Fruit fly (Drosophila melanogaster) whole organism, embryonic: ENCODE results near the gene ATPsynepsilonL.
A peak's percentile ranks its signal among the peaks of the same experiment; 100 is the strongest.

Source experiments
- Adf1 ChIP-seq: fragments of 200-800 bp; sonication (Bioruptor generic); IDR thresholded peaks from 2 replicates; pipeline ENCODE4 v1.3.6; 2022; ENCODE audit warnings: missing biosample characterization, missing genetic modification characterization
- Blimp-1 ChIP-seq: fragments of 200-800 bp; sonication (Bioruptor generic); optimal IDR thresholded peaks from 3 replicates; lab custom pipeline; 2018; ENCODE audit warnings: missing biosample characterization, missing genetic modification characterization, mild to moderate bottlenecking, moderate library complexity, missing genetic modification reagents
- CG10366 ChIP-seq: fragments of 200-800 bp; sonication (Bioruptor generic); IDR thresholded peaks from 2 replicates; pipeline ENCODE4 v1.3.6; 2022; ENCODE audit warnings: missing biosample characterization, missing genetic modification characterization
- CG14441 ChIP-seq: fragments of 200-800 bp; sonication (Bioruptor generic); IDR thresholded peaks from 2 replicates; pipeline ENCODE4 v1.3.6; 2022; ENCODE audit warnings: missing biosample characterization, missing genetic modification characterization
- CG14710 ChIP-seq: fragments of 200-800 bp; sonication (Bioruptor generic); optimal IDR thresholded peaks from 3 replicates; lab custom pipeline; 2019; ENCODE audit warnings: missing biosample characterization, mild to moderate bottlenecking, missing genetic modification characterization, moderate library complexity
- CG1602 ChIP-seq: fragments of 200-800 bp; sonication (Bioruptor generic); optimal IDR thresholded peaks from 3 replicates; lab custom pipeline; 2016; ENCODE audit warnings: missing biosample characterization, missing genetic modification characterization
- CG1647 ChIP-seq: fragments of 200-800 bp; sonication (Bioruptor generic); optimal IDR thresholded peaks from 3 replicates; lab custom pipeline; 2016; ENCODE audit warnings: missing biosample characterization, missing genetic modification characterization
- CG17829 ChIP-seq: fragments of 200-800 bp; optimal IDR thresholded peaks from 2 replicates; lab custom pipeline; 2019; ENCODE audit warnings: missing biosample characterization, mild to moderate bottlenecking, missing genetic modification characterization, moderate library complexity
- CG17912 ChIP-seq: fragments of 200-800 bp; sonication (Bioruptor generic); optimal IDR thresholded peaks from 2 replicates; lab custom pipeline; 2018; ENCODE audit warnings: missing biosample characterization, mild to moderate bottlenecking, missing genetic modification characterization
- CG18599 ChIP-seq: fragments of 200-800 bp; sonication (Bioruptor generic); optimal IDR thresholded peaks from 3 replicates; lab custom pipeline; 2017; ENCODE audit warnings: missing biosample characterization, missing genetic modification characterization, mild to moderate bottlenecking, moderate library complexity, missing genetic modification reagents
- CG2202 ChIP-seq: fragments of 200-800 bp; sonication (Bioruptor generic); optimal IDR thresholded peaks from 2 replicates; lab custom pipeline; 2018; ENCODE audit warnings: missing biosample characterization, mild to moderate bottlenecking, missing genetic modification characterization
- CG34422 ChIP-seq: fragments of 200-800 bp; sonication (Bioruptor generic); IDR thresholded peaks from 3 replicates; pipeline ENCODE4 v1.3.6; 2022; ENCODE audit warnings: missing biosample characterization, missing genetic modification characterization
- CG3847 ChIP-seq: fragments of 200-800 bp; sonication (Bioruptor generic); IDR thresholded peaks from 2 replicates; pipeline ENCODE4 v1.3.6; 2022; ENCODE audit warnings: missing biosample characterization, missing genetic modification characterization
- CG4328 ChIP-seq: fragments of 200-800 bp; sonication (Bioruptor generic); optimal IDR thresholded peaks from 3 replicates; lab custom pipeline; 2017; ENCODE audit warnings: missing biosample characterization, missing genetic modification reagents, missing genetic modification characterization
- CG4360 ChIP-seq: fragments of 200-800 bp; sonication (Bioruptor generic); IDR thresholded peaks from 2 replicates; pipeline ENCODE4 v1.3.6; 2022; ENCODE audit warnings: missing biosample characterization, missing genetic modification characterization
- CG4424 ChIP-seq: fragments of 200-800 bp; sonication (Bioruptor generic); optimal IDR thresholded peaks from 3 replicates; lab custom pipeline; 2016; ENCODE audit warnings: missing biosample characterization, missing genetic modification characterization
- CG6683 ChIP-seq: fragments of 200-800 bp; sonication (Bioruptor generic); optimal IDR thresholded peaks from 2 replicates; lab custom pipeline; 2017; ENCODE audit warnings: missing biosample characterization, mild to moderate bottlenecking, missing genetic modification characterization, missing genetic modification reagents
- CG9437 ChIP-seq: fragments of 200-800 bp; sonication (Bioruptor generic); optimal IDR thresholded peaks from 2 replicates; lab custom pipeline; 2018; ENCODE audit warnings: missing biosample characterization, mild to moderate bottlenecking, missing genetic modification characterization
- Dp ChIP-seq: fragments of 200-800 bp; sonication (Bioruptor generic); optimal IDR thresholded peaks from 2 replicates; lab custom pipeline; 2018; ENCODE audit warnings: missing biosample characterization, mild to moderate bottlenecking, missing genetic modification characterization, moderate library complexity
- Ets65A ChIP-seq: fragments of 200-800 bp; sonication (Bioruptor generic); peaks from one replicate; lab custom pipeline; 2016; ENCODE audit warnings: missing biosample characterization, missing genetic modification characterization
- Gug ChIP-seq: fragments of 200-800 bp; sonication (Bioruptor generic); IDR thresholded peaks from 4 replicates; pipeline ENCODE4 v1.3.6; 2022; ENCODE audit warnings: missing biosample characterization, missing genetic modification characterization
- HmgD ChIP-seq: fragments of 200-800 bp; sonication (Bioruptor generic); optimal IDR thresholded peaks from 3 replicates; lab custom pipeline; 2016; ENCODE audit warnings: missing biosample characterization, missing genetic modification characterization
- Myb ChIP-seq: fragments of 200-800 bp; sonication (Bioruptor generic); optimal IDR thresholded peaks from 2 replicates; lab custom pipeline; 2016; ENCODE audit warnings: missing biosample characterization, missing genetic modification characterization
- Sox100B ChIP-seq: fragments of 200-800 bp; sonication (Bioruptor generic); optimal IDR thresholded peaks from 3 replicates; lab custom pipeline; 2018; ENCODE audit warnings: missing biosample characterization, mild to moderate bottlenecking, missing genetic modification characterization
- Sry-β ChIP-seq: fragments of 200-800 bp; sonication (Bioruptor generic); optimal IDR thresholded peaks from 2 replicates; lab custom pipeline; 2018; ENCODE audit warnings: missing biosample characterization, mild to moderate bottlenecking, missing genetic modification characterization, moderate library complexity
- aop ChIP-seq: fragments of 200-800 bp; sonication (Bioruptor generic); IDR thresholded peaks from 2 replicates; pipeline ENCODE4 v1.3.6; 2022; ENCODE audit warnings: missing biosample characterization, missing genetic modification characterization
- ara ChIP-seq: fragments of 200-800 bp; sonication (Bioruptor generic); IDR thresholded peaks from 2 replicates; pipeline ENCODE4 v1.3.6; 2022; ENCODE audit warnings: missing biosample characterization, missing genetic modification characterization
- ato ChIP-seq: fragments of 200-800 bp; sonication (Bioruptor generic); IDR thresholded peaks from 2 replicates; pipeline ENCODE4 v1.3.6; 2022; ENCODE audit warnings: missing biosample characterization, missing genetic modification characterization; ENCODE audit not compliant: partially characterized antibody
- chn ChIP-seq: fragments of 200-800 bp; sonication (Bioruptor generic); optimal IDR thresholded peaks from 2 replicates; lab custom pipeline; 2016; ENCODE audit warnings: missing biosample characterization, missing genetic modification characterization
- da ChIP-seq: fragments of 200-800 bp; sonication (Bioruptor generic); optimal IDR thresholded peaks from 2 replicates; lab custom pipeline; 2016; ENCODE audit warnings: missing biosample characterization, missing genetic modification characterization
- dysf ChIP-seq: fragments of 200-800 bp; sonication (Bioruptor generic); IDR thresholded peaks from 3 replicates; pipeline ENCODE4 v1.3.6; 2022; ENCODE audit warnings: missing biosample characterization, missing genetic modification characterization
- ewg ChIP-seq: fragments of 200-800 bp; sonication (Bioruptor generic); optimal IDR thresholded peaks from 3 replicates; lab custom pipeline; 2017; ENCODE audit warnings: mild to moderate bottlenecking, missing biosample characterization, missing genetic modification reagents, missing genetic modification characterization
- eyg ChIP-seq: fragments of 200-800 bp; sonication (Bioruptor generic); optimal IDR thresholded peaks from 3 replicates; lab custom pipeline; 2016; ENCODE audit warnings: missing biosample characterization, missing genetic modification characterization
- gem ChIP-seq: fragments of 200-800 bp; sonication (Bioruptor generic); optimal IDR thresholded peaks from 2 replicates; lab custom pipeline; 2019; ENCODE audit warnings: missing biosample characterization, mild to moderate bottlenecking, missing genetic modification characterization, moderate library complexity
- gro ChIP-seq: fragments of 200-800 bp; sonication (Bioruptor generic); optimal IDR thresholded peaks from 2 replicates; lab custom pipeline; 2016; ENCODE audit warnings: missing biosample characterization, missing genetic modification characterization
- hkb ChIP-seq, 2 experiments: fragments of 200-800 bp in 1 of 2; fragments of >200 bp in 1 of 2; sonication (Bioruptor generic) in 1 of 2; IDR thresholded peaks in 1 of 2; optimal IDR thresholded peaks in 1 of 2; 2 replicates each; pipeline versions ENCODE4 v1.3.6 to Lab custom; 2017 to 2022; ENCODE audit warnings: missing biosample characterization in 1 of 2, missing genetic modification characterization in 1 of 2
- kah ChIP-seq: fragments of 200-800 bp; sonication (Bioruptor generic); optimal IDR thresholded peaks from 2 replicates; lab custom pipeline; 2018; ENCODE audit warnings: missing biosample characterization, mild to moderate bottlenecking, missing genetic modification characterization
- lbe ChIP-seq: fragments of 200-800 bp; sonication (Bioruptor generic); optimal IDR thresholded peaks from 2 replicates; lab custom pipeline; 2016; ENCODE audit warnings: missing biosample characterization, mild to moderate bottlenecking, missing genetic modification characterization
- nau ChIP-seq: fragments of 200-800 bp; sonication (Bioruptor generic); optimal IDR thresholded peaks from 3 replicates; lab custom pipeline; 2017; ENCODE audit warnings: missing biosample characterization, mild to moderate bottlenecking, missing genetic modification characterization, missing genetic modification reagents
- otp ChIP-seq: fragments of 200-800 bp; sonication (Bioruptor generic); IDR thresholded peaks from 3 replicates; pipeline ENCODE4, ENCODE4 v1.3.6; 2022; ENCODE audit warnings: missing biosample characterization, missing genetic modification characterization
- prd ChIP-seq, 3 experiments: fragments of >200 bp in 2 of 3; fragments of 200-800 bp in 1 of 3; sonication (Bioruptor generic) in 1 of 3; optimal IDR thresholded peaks in 2 of 3; IDR thresholded peaks in 1 of 3; 2 replicates in 2 of 3; 3 replicates in 1 of 3; pipeline versions ENCODE4 v1.3.6 to Lab custom; 2017 to 2022; ENCODE audit warnings: missing biosample characterization in 1 of 3, missing genetic modification characterization in 1 of 3
- pzg ChIP-seq: fragments of 200-800 bp; sonication (Bioruptor generic); optimal IDR thresholded peaks from 3 replicates; lab custom pipeline; 2018; ENCODE audit warnings: missing biosample characterization, mild to moderate bottlenecking, missing genetic modification characterization, moderate library complexity
- ranshi ChIP-seq: fragments of 200-800 bp; sonication (Bioruptor generic); IDR thresholded peaks from 2 replicates; pipeline ENCODE4 v1.3.6; 2022; ENCODE audit warnings: missing biosample characterization, missing genetic modification characterization
- scrt ChIP-seq: fragments of 200-800 bp; sonication (Bioruptor generic); optimal IDR thresholded peaks from 2 replicates; lab custom pipeline; 2018; ENCODE audit warnings: missing biosample characterization, mild to moderate bottlenecking, missing genetic modification characterization, moderate library complexity
- seq ChIP-seq: fragments of 200-800 bp; sonication (Bioruptor generic); IDR thresholded peaks from 2 replicates; pipeline ENCODE4 v1.3.6; 2022; ENCODE audit warnings: missing biosample characterization, missing genetic modification characterization
- sisA ChIP-seq: fragments of 200-800 bp; sonication (Bioruptor generic); IDR thresholded peaks from 2 replicates; pipeline ENCODE4 v1.3.6; 2022; ENCODE audit warnings: missing biosample characterization, missing genetic modification characterization
- sug ChIP-seq: fragments of 200-800 bp; optimal IDR thresholded peaks from 2 replicates; lab custom pipeline; 2019; ENCODE audit warnings: missing biosample characterization, mild to moderate bottlenecking, missing genetic modification characterization, moderate library complexity
- z ChIP-seq: fragments of 200-800 bp; sonication (Bioruptor generic); IDR thresholded peaks from 3 replicates; pipeline ENCODE4 v1.3.6; 2022; ENCODE audit warnings: missing biosample characterization, missing genetic modification characterization

Gene ATPsynepsilonL

DNA sequence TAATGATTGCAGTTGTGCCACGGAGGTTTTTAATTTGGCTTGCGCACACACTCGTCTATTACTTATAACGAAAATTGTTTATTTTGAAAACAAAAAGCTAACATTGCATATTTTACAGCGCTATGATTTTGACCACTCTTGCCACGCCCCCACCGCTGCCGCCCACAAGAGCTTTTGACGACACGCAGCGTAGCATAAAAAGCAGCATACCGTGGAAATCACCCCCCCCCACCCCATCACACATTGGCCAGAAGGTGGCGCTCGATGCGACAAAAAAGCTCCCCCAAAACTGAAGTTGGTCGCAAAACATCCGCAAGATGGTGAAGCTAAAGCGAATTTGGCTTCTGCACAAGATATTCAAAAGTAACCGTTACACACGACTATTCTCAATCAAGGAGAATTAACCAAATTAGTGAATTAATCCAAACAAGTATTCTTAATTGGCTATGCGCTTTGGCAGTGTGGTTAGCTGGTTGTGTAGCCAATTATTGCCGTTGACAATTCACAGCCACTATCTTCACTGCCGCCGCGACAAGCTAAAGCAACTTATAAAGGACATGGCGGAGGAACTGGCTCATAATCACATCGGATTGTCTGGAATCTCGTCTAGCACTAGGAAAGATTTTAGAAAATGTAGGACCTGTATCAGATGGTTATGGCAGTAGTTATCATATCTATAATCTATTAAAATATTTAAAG, 20.9 kb upstream of the ATPsynepsilonL start (continued):
- TF ChIP-seq Sox100B (GFP tag; lab: Kevin White, UChicago) (no peak), lbe (GFP tag; lab: Kevin White, UChicago) (no peak), aop (GFP tag; lab: Robert Waterston, UW) (no peak), Dp (peak; percentile 36), CG2202 (tag; lab: Kevin White, UChicago) (no peak), ranshi (GFP tag; lab: Robert Waterston, UW) (peak; percentile 41; the same call in 1 of the 2 replicates), CG17829 (tag; lab: Kevin White, UChicago) (peak; percentile 25), CG1647 (GFP tag; lab: Kevin White, UChicago) (no peak), CG1602 (GFP tag; lab: Kevin White, UChicago) (no peak), prd (optimal IDR thresholded peaks at IDR 0.05; lab: Kevin White, UChicago) (no peak), prd (GFP tag; IDR thresholded peaks at IDR 0.05; lab: Robert Waterston, UW) (peak; percentile 44; the same call in 2 of the 3 replicates), otp (GFP tag; lab: Robert Waterston, UW) (peak; percentile 51; the same call in 2 of the 3 replicates), CG6683 (GFP tag; lab: Kevin White, UChicago) (peak; percentile 5), ato (GFP tag; lab: Robert Waterston, UW) (0 out of 2 replicates have a peak, but pooled peaks have one; percentile 38), Adf1 (GFP tag; lab: Robert Waterston, UW) (peak; percentile 32; the same call in 1 of the 2 replicates), CG3847 (GFP tag; lab: Robert Waterston, UW) (0 out of 2 replicates have a peak, but pooled peaks have one; percentile 35), CG14710 (tag; lab: Kevin White, UChicago) (no peak), nau (GFP tag; lab: Kevin White, UChicago) (peak; percentile 18), CG18599 (GFP tag; lab: Kevin White, UChicago) (peak; percentile 53), CG17912 (GFP tag; lab: Kevin White, UChicago) (peak; percentile 45), CG9437 (GFP tag; lab: Kevin White, UChicago) (no peak), CG4424 (GFP tag; lab: Kevin White, UChicago) (peak; percentile 9), CG14441 (GFP tag; lab: Robert Waterston, UW) (peak; percentile 45), CG4360 (GFP tag; lab: Robert Waterston, UW) (no peak), dysf (GFP tag; lab: Robert Waterston, UW) (peak; percentile 45; the same call in 1 of the 3 replicates), ewg (GFP tag; lab: Kevin White, UChicago) (no peak), eyg (no peak), hkb (optimal IDR thresholded peaks at IDR 0.05; lab: Kevin White, UChicago) (peak; percentile 22), hkb (GFP tag; IDR thresholded peaks at IDR 0.05; lab: Robert Waterston, UW) (no peak; the same call in 1 of the 2 replicates), Myb (peak; percentile 99), seq (0 out of 2 replicates have a peak, but pooled peaks have one; percentile 19), sisA (GFP tag; lab: Robert Waterston, UW) (peak; percentile 56), HmgD (GFP tag; lab: Kevin White, UChicago) (peak; percentile 27), scrt (GFP tag; lab: Kevin White, UChicago) (no peak), Sry-β (GFP tag; lab: Kevin White, UChicago) (no peak), CG34422 (no peak), kah (GFP tag; lab: Kevin White, UChicago) (no peak), pzg (GFP tag; lab: Kevin White, UChicago) (peak; percentile 42), chn (GFP tag; lab: Kevin White, UChicago) (no peak), Gug (peak; percentile 28; the same call in 1 of the 4 replicates), ara (GFP tag; lab: Robert Waterston, UW) (0 out of 2 replicates have a peak, but pooled peaks have one; percentile 7), CG10366 (GFP tag; lab: Robert Waterston, UW) (0 out of 2 replicates have a peak, but pooled peaks have one; percentile 14), sug (tag; lab: Kevin White, UChicago) (peak; percentile 56), Blimp-1 (GFP tag; lab: Kevin White, UChicago) (no peak), gro (GFP tag; lab: Kevin White, UChicago) (peak; percentile 60), Ets65A (GFP tag; lab: Kevin White, UChicago) (peak; percentile 93), da (GFP tag; lab: Kevin White, UChicago) (no peak), gem (tag; lab: Kevin White, UChicago) (peak; percentile 35), z (GFP tag; lab: Robert Waterston, UW) (no peak), CG4328 (GFP tag; lab: Kevin White, UChicago) (no peak)
